Fruit fly (Drosophila melanogaster) ovary, adult (tissue): ENCODE results near the gene CG14441.
A peak's percentile ranks its signal among the peaks of the same experiment; 100 is the strongest.

Experiments used
- CG17801 ChIP-seq: fragments of 200-800 bp; optimal IDR thresholded peaks from 2 replicates; lab custom pipeline; 2019; ENCODE audit warnings: missing biosample characterization, mild to moderate bottlenecking, missing genetic modification characterization, moderate library complexity; ENCODE audit not compliant: partially characterized antibody

Gene CG14441

dm6 chrX:6678635-6679501 is 20.4 kb upstream of the CG14441 start, which contains the start of gene ND-ASHI:
ND-ASHI (minus strand) TSS chrX:6679118.
- peak; percentile 88 for TF ChIP-seq CG17801 (GFP tag; lab: Kevin White, UChicago)

dm6 chrX:6679502-6679810 is 19.9 kb upstream of the CG14441 start:
- no peak for TF ChIP-seq CG17801 (GFP tag; lab: Kevin White, UChicago)

dm6 chrX:6681467-6681866 is 17.8 kb upstream of the CG14441 start, which contains the start of gene Fum2:
Fum2 (plus strand) TSS chrX:6681767.
- TF ChIP-seq CG17801 (GFP tag; lab: Kevin White, UChicago) = no peak

dm6 chrX:6683635-6684499 is 15.4 kb upstream of the CG14441 start, which contains the start of gene Pink1:
Pink1 (plus strand) TSS chrX:6683798.
- TF ChIP-seq CG17801 (GFP tag; lab: Kevin White, UChicago) = peak; percentile 50

DNA sequence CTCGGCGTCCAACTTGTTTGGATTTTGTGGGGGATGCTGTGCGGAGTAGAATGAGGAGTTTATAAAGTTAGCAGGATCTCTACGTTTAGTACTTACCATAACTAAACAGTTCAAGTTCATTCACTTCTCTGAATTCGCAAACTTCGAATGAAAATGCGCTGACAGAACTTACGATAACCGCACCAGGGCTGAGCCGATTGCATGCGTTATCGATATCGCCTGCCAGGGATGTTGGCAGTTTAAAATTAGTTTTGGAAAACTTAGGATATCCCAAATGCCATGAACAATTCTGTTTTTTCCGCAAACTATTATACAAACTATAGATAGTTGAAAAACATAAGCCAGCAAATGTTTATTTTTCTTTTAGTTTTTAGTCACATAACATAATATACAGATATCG is 12.0 kb upstream of the CG14441 start, which contains the start of gene CG44303:
CG44303 (minus strand) TSS at position 154 of the 400 bp plus-strand sequence.
- TF ChIP-seq CG17801 (GFP tag; lab: Kevin White, UChicago) = no peak

- TF ChIP-seq CG17801 (GFP tag; lab: Kevin White, UChicago) = no peak
These were observed 10.5 kb upstream of the CG14441 start, which contains the start of gene CG3184 for dm6 chrX:6688620-6689400. CG3184 (minus strand) TSS chrX:6688774.

dm6 chrX:6694105-6694788 is 5.1 kb upstream of the CG14441 start:
- TF ChIP-seq CG17801 (GFP tag; lab: Kevin White, UChicago) = peak; percentile 22

dm6 chrX:6694979-6695388 is 4.3 kb upstream of the CG14441 start, which contains the start of gene CG14442:
CG14442 (minus strand) TSS chrX:6695007.
- TF ChIP-seq CG17801 (GFP tag; lab: Kevin White, UChicago) = peak; percentile 37

DNA sequence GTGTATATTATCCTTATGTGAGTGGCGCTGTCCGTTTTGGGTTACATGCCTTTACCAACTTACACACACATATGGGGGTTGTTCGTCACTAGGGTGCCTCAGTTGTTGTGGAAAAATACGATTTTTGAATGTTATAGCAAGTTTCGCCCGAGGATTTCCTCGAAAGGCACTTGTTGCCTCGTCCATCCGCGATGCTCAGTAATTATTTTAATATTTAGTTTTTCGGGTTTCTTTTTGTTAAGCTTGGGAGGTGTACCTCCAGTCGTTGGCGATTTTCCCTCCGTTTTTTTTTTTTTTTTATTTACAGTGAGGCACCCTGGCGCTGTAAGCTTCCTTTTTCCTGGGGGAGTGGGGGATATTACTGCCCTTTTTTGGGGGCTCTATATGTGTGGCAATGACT is 2.8 kb upstream of the CG14441 start:
- peak; percentile 8 for TF ChIP-seq CG17801 (GFP tag; lab: Kevin White, UChicago)

- peak; percentile 24 for TF ChIP-seq CG17801 (GFP tag; lab: Kevin White, UChicago)
These were observed 978 bp upstream of the CG14441 start, which contains the start of gene CG14440 for dm6 chrX:6698248-6698812. CG14440 (minus strand) TSS chrX:6698567.

DNA sequence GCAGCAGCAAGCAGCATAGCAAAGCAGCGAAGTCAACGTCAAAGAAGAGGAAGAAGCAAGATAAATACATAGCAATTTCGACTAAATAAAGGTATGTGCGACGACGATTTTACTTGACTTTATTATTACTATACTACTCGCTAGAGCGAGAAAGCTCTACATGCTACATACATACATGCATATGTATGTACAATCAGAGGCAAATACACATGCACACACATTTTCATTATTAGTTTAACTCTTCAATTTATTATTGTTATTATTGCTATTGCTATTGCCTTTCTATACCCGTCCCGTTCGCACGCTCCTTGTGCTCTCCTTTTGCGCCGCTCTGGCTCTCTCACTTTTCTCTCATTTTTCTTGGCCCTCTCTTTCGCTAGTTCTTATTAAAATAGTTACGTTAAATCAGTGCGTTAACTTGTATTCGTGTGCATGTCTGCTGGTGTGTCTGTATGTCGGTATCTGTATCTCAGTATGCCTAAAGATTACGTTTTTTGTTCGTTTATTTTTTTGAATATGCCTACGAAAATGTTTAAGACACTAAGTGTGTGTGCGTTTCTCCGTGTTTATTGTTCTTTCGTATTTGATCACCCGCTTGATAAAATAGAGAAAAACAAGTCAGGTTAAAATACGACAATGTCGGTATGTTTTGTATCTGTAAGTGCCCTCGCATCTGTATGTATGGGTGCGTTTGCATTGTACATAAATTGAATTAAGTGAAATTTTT is 1.1 kb downstream of the CG14441 start:
- TF ChIP-seq CG17801 (GFP tag; lab: Kevin White, UChicago) = peak; percentile 16

dm6 chrX:6700990-6701530 is 1.8 kb downstream of the CG14441 start:
- no peak for TF ChIP-seq CG17801 (GFP tag; lab: Kevin White, UChicago)
